Worm (Caenorhabditis elegans): ENCODE measurements around the gene Y22D7AL.1.

- TF ChIP-seq ZK546.5 (tag; optimal IDR thresholded peaks at IDR 0.05) (no peak), ztf-4 (tag; optimal IDR thresholded peaks at IDR 0.05) (no peak), unc-62 (GFP tag; optimal IDR thresholded peaks at IDR 0.05) (no peak), blmp-1 (tag; optimal IDR thresholded peaks at IDR 0.05; ENCODE audit: insufficient read depth) (no peak), nhr-237 (tag; optimal IDR thresholded peaks at IDR 0.05) (no peak), lsy-2 (tag; optimal IDR thresholded peaks at IDR 0.05) (no peak), lin-39 (tag; optimal IDR thresholded peaks at IDR 0.05) (no peak), elt-3 (tag; optimal IDR thresholded peaks at IDR 0.05) (no peak), nhr-23 (tag; optimal IDR thresholded peaks at IDR 0.05) (no peak), skn-1 (tag; optimal IDR thresholded peaks at IDR 0.05) (no peak), mab-5 (tag; optimal IDR thresholded peaks at IDR 0.05) (no peak), snpc-4 (tag; optimal IDR thresholded peaks at IDR 0.05) (no peak), nhr-6 (tag; optimal IDR thresholded peaks at IDR 0.05) (no peak)
Observed at ce11 chrIII:1695006-1695405, 42.7 kb downstream of the Y22D7AL.1 start, which contains the start of gene srd-64.
